Worm (Caenorhabditis elegans) whole organism, young adult: ENCODE measurements around the gene atgp-2.

Source experiments
- C06A6.2 ChIP-seq: fragments of 200-800 bp; sonication (Bioruptor generic); conservative IDR thresholded peaks from 2 replicates; pipeline ENCODE4 v1.3.6; 2022; ENCODE audit warnings: missing genetic modification characterization, missing compliant biosample characterization
- F52B5.7 ChIP-seq: sonication (generic microtip); optimal IDR thresholded peaks from 2 replicates; lab custom pipeline; 2016; ENCODE audit warnings: mild to moderate bottlenecking, missing genetic modification characterization, missing compliant biosample characterization
- F57C9.4 ChIP-seq: sonication (generic microtip); optimal IDR thresholded peaks from 2 replicates; lab custom pipeline; 2017; ENCODE audit warnings: mild to moderate bottlenecking, missing genetic modification characterization, missing compliant biosample characterization
- Y53G8AR.9 ChIP-seq: fragments of 200-800 bp; sonication (Bioruptor generic); conservative IDR thresholded peaks from 2 replicates; pipeline ENCODE4 v1.3.6; 2022; ENCODE audit warnings: missing genetic modification reagents, missing genetic modification characterization, missing compliant biosample characterization
- Y56A3A.18 ChIP-seq: fragments of 200-800 bp; sonication (Bioruptor generic); IDR thresholded peaks from 2 replicates; pipeline ENCODE4 v1.3.6; 2022; ENCODE audit warnings: missing genetic modification reagents, missing genetic modification characterization, missing compliant biosample characterization
- Y67H2A.10 ChIP-seq: fragments of 200-800 bp; sonication (Bioruptor generic); conservative IDR thresholded peaks from 2 replicates; pipeline ENCODE4 v1.3.6; 2022; ENCODE audit warnings: missing genetic modification reagents, missing genetic modification characterization, missing compliant biosample characterization
- Y79H2A.3 ChIP-seq: fragments of 200-800 bp; sonication (Bioruptor generic); conservative IDR thresholded peaks from 2 replicates; pipeline ENCODE4 v1.3.6; 2022; ENCODE audit warnings: missing genetic modification reagents, missing genetic modification characterization, missing compliant biosample characterization
- ama-1 ChIP-seq, 3 experiments: fragments of 150-350 bp in 1 of 3; sonication (generic microtip) in 2 of 3; optimal IDR thresholded peaks; 2 replicates each; lab custom pipeline; 2014 to 2018; ENCODE audit warnings: missing biosample characterization in 2 of 3, missing genetic modification characterization in 2 of 3, missing genetic modification reagents in 2 of 3
- cebp-1 ChIP-seq, 2 experiments: fragments of 200-800 bp in 1 of 2; sonication (Bioruptor generic) in 1 of 2; sonication (generic microtip) in 1 of 2; IDR thresholded peaks in 1 of 2; optimal IDR thresholded peaks in 1 of 2; 2 replicates each; pipeline versions ENCODE4 v1.3.6 to Lab custom; 2017 to 2022; ENCODE audit warnings: missing compliant biosample characterization in 2 of 2, missing genetic modification characterization in 2 of 2, mild to moderate bottlenecking in 1 of 2, missing genetic modification reagents in 1 of 2, moderate library complexity in 1 of 2
- ceh-27 ChIP-seq: fragments of 200-800 bp; sonication (Bioruptor generic); optimal IDR thresholded peaks from 2 replicates; lab custom pipeline; 2018; ENCODE audit warnings: mild to moderate bottlenecking, missing genetic modification characterization, moderate library complexity, missing compliant biosample characterization
- dpff-1 ChIP-seq: sonication (generic microtip); optimal IDR thresholded peaks from 2 replicates; lab custom pipeline; 2017; ENCODE audit warnings: mild to moderate bottlenecking, missing genetic modification characterization, missing compliant biosample characterization
- ekl-4 ChIP-seq: fragments of 200-800 bp; sonication (Bioruptor generic); IDR thresholded peaks from 2 replicates; pipeline ENCODE4 v1.3.6; 2022; ENCODE audit warnings: missing genetic modification reagents, missing genetic modification characterization, missing compliant biosample characterization
- fkh-3 ChIP-seq: sonication (generic microtip); optimal IDR thresholded peaks from 2 replicates; lab custom pipeline; 2016; ENCODE audit warnings: mild to moderate bottlenecking, missing genetic modification characterization, missing compliant biosample characterization
- gei-17 ChIP-seq: fragments of 200-800 bp; sonication (Bioruptor generic); optimal IDR thresholded peaks from 2 replicates; lab custom pipeline; 2018; ENCODE audit warnings: mild to moderate bottlenecking, missing genetic modification characterization, missing compliant biosample characterization
- lag-1 ChIP-seq: fragments of 200-800 bp; sonication (Bioruptor generic); IDR thresholded peaks from 2 replicates; pipeline ENCODE4 v1.3.6; 2022; ENCODE audit warnings: missing genetic modification reagents, missing genetic modification characterization, missing compliant biosample characterization
- lir-1 ChIP-seq: fragments of 200-800 bp; sonication (Bioruptor generic); conservative IDR thresholded peaks from 2 replicates; pipeline ENCODE4 v1.3.6; 2022; ENCODE audit warnings: missing genetic modification reagents, missing genetic modification characterization, missing compliant biosample characterization
- madf-3 ChIP-seq: fragments of 200-800 bp; sonication (Bioruptor generic); IDR thresholded peaks from 2 replicates; pipeline ENCODE4 v1.3.6; 2022; ENCODE audit warnings: missing genetic modification reagents, missing genetic modification characterization, missing compliant biosample characterization
- mxl-1 ChIP-seq: sonication (generic microtip); optimal IDR thresholded peaks from 2 replicates; lab custom pipeline; 2016; ENCODE audit warnings: missing genetic modification characterization, missing compliant biosample characterization
- nfyb-1 ChIP-seq: fragments of 200-800 bp; sonication (Bioruptor generic); IDR thresholded peaks from 2 replicates; pipeline ENCODE4 v1.3.6; 2022; ENCODE audit warnings: missing genetic modification reagents, missing genetic modification characterization, missing compliant biosample characterization
- nhr-120 ChIP-seq: fragments of 200-800 bp; sonication (Bioruptor generic); IDR thresholded peaks from 2 replicates; pipeline ENCODE4 v1.3.6; 2022; ENCODE audit warnings: missing genetic modification characterization, missing compliant biosample characterization
- nhr-80 ChIP-seq: sonication (generic microtip); optimal IDR thresholded peaks from 2 replicates; lab custom pipeline; 2016; ENCODE audit warnings: missing genetic modification characterization, missing compliant biosample characterization
- rcor-1 ChIP-seq: fragments of 200-800 bp; sonication (Bioruptor generic); IDR thresholded peaks from 2 replicates; pipeline ENCODE4 v1.3.6; 2022; ENCODE audit warnings: missing genetic modification reagents, missing genetic modification characterization, missing compliant biosample characterization
- repo-1 ChIP-seq: sonication (generic microtip); optimal IDR thresholded peaks from 2 replicates; lab custom pipeline; 2017; ENCODE audit warnings: mild to moderate bottlenecking, missing genetic modification characterization, missing compliant biosample characterization
- snpc-1.3 ChIP-seq: sonication (generic microtip); optimal IDR thresholded peaks from 2 replicates; lab custom pipeline; 2017; ENCODE audit warnings: missing genetic modification characterization, mild to moderate bottlenecking, missing compliant biosample characterization, antibody characterized with exemption, moderate library complexity, missing genotype, missing genetic modification reagents; ENCODE audit not compliant: insufficient read depth
- snpc-3.4 ChIP-seq: sonication (generic microtip); optimal IDR thresholded peaks from 2 replicates; lab custom pipeline; 2017; ENCODE audit warnings: missing genetic modification characterization, mild to moderate bottlenecking, missing compliant biosample characterization, antibody characterized with exemption, moderate library complexity, missing genotype, missing genetic modification reagents
- somi-1 ChIP-seq: fragments of 200-800 bp; sonication (Bioruptor generic); optimal IDR thresholded peaks from 2 replicates; lab custom pipeline; 2018; ENCODE audit warnings: mild to moderate bottlenecking, missing genetic modification characterization, missing compliant biosample characterization
- ztf-18 ChIP-seq: sonication (generic microtip); optimal IDR thresholded peaks from 2 replicates; lab custom pipeline; 2016; ENCODE audit warnings: missing genotype, mild to moderate bottlenecking, missing genetic modification characterization, missing compliant biosample characterization
- ztf-22 ChIP-seq: fragments of 200-800 bp; sonication (Bioruptor generic); optimal IDR thresholded peaks from 2 replicates; lab custom pipeline; 2018; ENCODE audit warnings: mild to moderate bottlenecking, missing genetic modification characterization, moderate library complexity, missing compliant biosample characterization
- ztf-26 ChIP-seq: sonication (generic microtip); optimal IDR thresholded peaks from 2 replicates; lab custom pipeline; 2017; ENCODE audit warnings: missing genetic modification characterization, missing compliant biosample characterization
- ztf-28 ChIP-seq: fragments of 200-800 bp; sonication (Bioruptor generic); IDR thresholded peaks from 2 replicates; pipeline ENCODE4 v1.3.6; 2022; ENCODE audit warnings: missing genetic modification reagents, missing genetic modification characterization, missing compliant biosample characterization
- ztf-3 ChIP-seq: fragments of 200-800 bp; sonication (Bioruptor generic); optimal IDR thresholded peaks from 2 replicates; lab custom pipeline; 2018; ENCODE audit warnings: mild to moderate bottlenecking, missing genetic modification characterization, missing compliant biosample characterization

atgp-2 gene

ce11 chrII:14609297-14609937 lies 34.5 kb downstream of the atgp-2 start:
- TF ChIP-seq snpc-3.4 (tag; lab: Kevin White, UChicago): no peak
- TF ChIP-seq F52B5.7 (tag; lab: Kevin White, UChicago): peak; percentile 1

- TF ChIP-seq F57C9.4 (tag; lab: Kevin White, UChicago): no peak
- peak; percentile 40 for TF ChIP-seq ama-1 (optimal IDR thresholded peaks at IDR 0.05; lab: Kevin White, UChicago)
- TF ChIP-seq ama-1 (GFP tag; optimal IDR thresholded peaks at IDR 0.05; lab: Kevin White, UChicago): no peak
These were observed 35.4 kb downstream of the atgp-2 start for ce11 chrII:14608508-14608907.

- TF ChIP-seq Y53G8AR.9 (GFP tag; lab: Robert Waterston, UW) (0 out of 2 replicates have a peak, but pooled peaks have one; percentile 40), dpff-1 (tag; lab: Kevin White, UChicago) (no peak)
- TF ChIP-seq, all 124 proteins: peak for 1
These were observed 37.7 kb downstream of the atgp-2 start, which contains the start of gene arl-3 for ce11 chrII:14606172-14606571. TSS of gene arl-3 (plus strand) at chrII:14606472.

ce11 chrII:14605479-14605878 lies 38.4 kb downstream of the atgp-2 start, which contains the start of gene F19H8.2:
TSS of gene F19H8.2 (minus strand) at chrII:14605869.
- TF ChIP-seq madf-3 (GFP tag; lab: Robert Waterston, UW) (no peak), ceh-27 (peak; percentile 32), Y53G8AR.9 (GFP tag; lab: Robert Waterston, UW) (0 out of 2 replicates have a peak, but pooled peaks have one; percentile 34), ztf-18 (tag; lab: Kevin White, UChicago) (no peak)

DNA sequence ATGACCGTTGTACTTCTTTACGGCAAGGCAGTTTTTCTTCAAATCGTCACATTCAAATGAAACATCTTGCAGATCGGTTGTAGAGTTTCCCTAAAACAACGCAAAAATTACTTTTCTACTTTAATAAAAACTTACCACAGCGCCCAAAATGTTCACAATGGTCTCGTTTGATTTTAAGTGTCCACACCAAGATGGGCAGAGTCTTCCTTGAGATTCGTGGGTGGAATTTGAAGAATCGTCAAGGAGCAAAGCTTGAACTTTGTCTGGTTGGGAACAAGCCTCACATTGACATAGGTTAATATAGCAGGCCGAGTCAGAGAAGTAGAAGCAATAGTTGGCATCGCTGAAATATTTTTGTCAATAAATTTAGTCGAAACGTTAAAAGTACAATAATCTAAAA lies 38.9 kb downstream of the atgp-2 start:
- no peak for TF ChIP-seq ztf-28 (GFP tag; lab: Robert Waterston, UW)
- no peak for TF ChIP-seq repo-1 (tag; lab: Kevin White, UChicago)
- no peak for TF ChIP-seq madf-3 (GFP tag; lab: Robert Waterston, UW)

DNA sequence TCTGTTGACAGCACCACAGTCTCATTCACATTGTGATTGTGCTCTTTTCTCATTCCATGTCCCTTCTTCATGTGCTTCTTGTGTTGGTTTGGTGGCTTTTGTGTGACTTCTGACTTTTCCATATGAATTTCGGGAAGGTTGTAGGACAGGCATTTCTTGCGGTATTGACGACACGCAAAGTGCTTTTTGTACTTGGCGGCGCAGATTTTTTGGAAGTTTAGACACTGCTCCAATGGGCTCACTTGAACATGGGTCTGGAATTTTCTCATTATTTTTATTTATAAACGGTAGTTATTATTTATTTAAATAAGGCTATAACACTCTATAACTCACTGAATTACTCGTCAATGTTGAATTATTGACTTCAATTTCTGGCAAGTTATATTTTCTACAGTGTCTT lies 39.6 kb downstream of the atgp-2 start:
- TF ChIP-seq ama-1 (optimal IDR thresholded peaks at IDR 0.05; lab: Kevin White, UChicago): peak; percentile 60
- no peak for TF ChIP-seq ama-1 (GFP tag; optimal IDR thresholded peaks at IDR 0.05; lab: Kevin White, UChicago)
- TF ChIP-seq snpc-1.3 (tag; lab: Kevin White, UChicago): no peak
- TF ChIP-seq rcor-1 (GFP tag; lab: Robert Waterston, UW): no peak

DNA sequence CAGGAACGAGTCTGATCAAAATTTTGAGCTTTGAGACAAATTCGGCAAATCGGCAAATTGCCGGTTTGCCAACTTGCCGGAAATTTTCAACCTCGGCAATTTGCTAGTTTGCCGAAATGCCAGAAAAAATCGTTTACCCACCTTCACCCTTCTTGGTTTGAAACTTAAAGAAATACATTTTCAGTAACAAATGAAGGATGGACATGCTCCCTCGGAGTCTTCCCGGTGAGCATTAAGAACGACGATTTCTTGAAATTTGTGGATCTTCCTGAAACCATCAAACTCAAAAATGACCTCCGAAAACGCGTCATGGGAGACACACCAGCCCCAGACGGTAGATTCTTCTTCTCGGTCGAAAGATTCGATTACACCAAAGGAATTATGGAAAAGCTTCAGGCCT lies 41.1 kb downstream of the atgp-2 start:
- no peak for TF ChIP-seq nfyb-1 (GFP tag; lab: Robert Waterston, UW)
- TF ChIP-seq C06A6.2 (GFP tag; lab: Robert Waterston, UW): no peak
- no peak for TF ChIP-seq cebp-1 (GFP tag; IDR thresholded peaks at IDR 0.05; lab: Robert Waterston, UW)
- no peak for TF ChIP-seq cebp-1 (tag; optimal IDR thresholded peaks at IDR 0.05; lab: Kevin White, UChicago)
- TF ChIP-seq fkh-3 (tag; lab: Kevin White, UChicago): no peak
- TF ChIP-seq somi-1 (GFP tag; lab: Kevin White, UChicago): no peak
- no peak for TF ChIP-seq ztf-3 (GFP tag; lab: Kevin White, UChicago)
- TF ChIP-seq lag-1 (GFP tag; lab: Robert Waterston, UW): no peak
- TF ChIP-seq madf-3 (GFP tag; lab: Robert Waterston, UW): no peak
- TF ChIP-seq nhr-120 (GFP tag; lab: Robert Waterston, UW): no peak
- no peak for TF ChIP-seq mxl-1 (tag; lab: Kevin White, UChicago)
- no peak for TF ChIP-seq Y56A3A.18 (GFP tag; lab: Robert Waterston, UW)
- no peak for TF ChIP-seq ekl-4
- TF ChIP-seq Y67H2A.10 (GFP tag; lab: Robert Waterston, UW): no peak
- TF ChIP-seq Y79H2A.3: no peak
- TF ChIP-seq snpc-3.4 (tag; lab: Kevin White, UChicago): no peak
- TF ChIP-seq ztf-26 (tag; lab: Kevin White, UChicago): no peak
- TF ChIP-seq gei-17: no peak
- TF ChIP-seq nhr-80 (tag; lab: Kevin White, UChicago): no peak
- TF ChIP-seq lir-1: no peak
- TF ChIP-seq ztf-22: no peak
